Fruit fly (Drosophila melanogaster) whole organism, embryonic: ENCODE measurements around the gene CG6283.

ENCODE experiments used
- Aef1 ChIP-seq: fragments of 200-800 bp; sonication (Bioruptor generic); IDR thresholded peaks from 3 replicates; pipeline ENCODE4 v1.3.6; 2022; ENCODE audit warnings: missing biosample characterization, missing genetic modification characterization
- Atf6 ChIP-seq: fragments of 200-800 bp; sonication (Bioruptor generic); IDR thresholded peaks from 2 replicates; pipeline ENCODE4 v1.3.6; 2022; ENCODE audit warnings: missing biosample characterization, missing genetic modification characterization
- B-H1 ChIP-seq: fragments of 200-800 bp; sonication (Bioruptor generic); IDR thresholded peaks from 3 replicates; pipeline ENCODE4 v1.3.6; 2022; ENCODE audit warnings: missing biosample characterization, missing genetic modification characterization
- B-H2 ChIP-seq: fragments of 200-800 bp; sonication (Bioruptor generic); optimal IDR thresholded peaks from 2 replicates; lab custom pipeline; 2018; ENCODE audit warnings: missing biosample characterization, mild to moderate bottlenecking, missing genetic modification characterization
- CG12071 ChIP-seq: fragments of 200-800 bp; sonication (Bioruptor generic); optimal IDR thresholded peaks from 3 replicates; lab custom pipeline; 2018; ENCODE audit warnings: missing biosample characterization, mild to moderate bottlenecking, missing genetic modification characterization
- CG13296 ChIP-seq: fragments of 200-800 bp; sonication (Bioruptor generic); optimal IDR thresholded peaks from 3 replicates; lab custom pipeline; 2018; ENCODE audit warnings: missing biosample characterization, mild to moderate bottlenecking, missing genetic modification characterization
- CG14710 ChIP-seq: fragments of 200-800 bp; sonication (Bioruptor generic); optimal IDR thresholded peaks from 3 replicates; lab custom pipeline; 2019; ENCODE audit warnings: missing biosample characterization, mild to moderate bottlenecking, missing genetic modification characterization, moderate library complexity
- CG14860 ChIP-seq: fragments of 200-800 bp; sonication (Bioruptor generic); IDR thresholded peaks from 3 replicates; pipeline ENCODE4 v1.3.6; 2022; ENCODE audit warnings: missing biosample characterization, missing genetic modification characterization; ENCODE audit not compliant: partially characterized antibody
- CG17186 ChIP-seq: fragments of 200-800 bp; sonication (Bioruptor generic); optimal IDR thresholded peaks from 3 replicates; lab custom pipeline; 2017; ENCODE audit warnings: missing biosample characterization, missing genetic modification reagents, missing genetic modification characterization
- CG1792 ChIP-seq: fragments of 200-800 bp; sonication (Bioruptor generic); optimal IDR thresholded peaks from 2 replicates; lab custom pipeline; 2016; ENCODE audit warnings: missing biosample characterization, missing genetic modification characterization
- CG18599 ChIP-seq: fragments of 200-800 bp; sonication (Bioruptor generic); optimal IDR thresholded peaks from 3 replicates; lab custom pipeline; 2017; ENCODE audit warnings: missing biosample characterization, missing genetic modification characterization, mild to moderate bottlenecking, moderate library complexity, missing genetic modification reagents
- CG2129 ChIP-seq: fragments of 200-800 bp; sonication (Bioruptor generic); IDR thresholded peaks from 2 replicates; pipeline ENCODE4 v1.3.6; 2022; ENCODE audit warnings: missing biosample characterization, missing genetic modification characterization; ENCODE audit not compliant: partially characterized antibody
- CG2678 ChIP-seq: fragments of 200-800 bp; sonication (Bioruptor generic); optimal IDR thresholded peaks from 3 replicates; lab custom pipeline; 2019; ENCODE audit warnings: missing biosample characterization, mild to moderate bottlenecking, missing genetic modification characterization, moderate library complexity
- CG30020 ChIP-seq: fragments of 200-800 bp; optimal IDR thresholded peaks from 2 replicates; lab custom pipeline; 2019; ENCODE audit warnings: missing biosample characterization, mild to moderate bottlenecking, missing genetic modification characterization, moderate library complexity
- CG31388 ChIP-seq: fragments of 200-800 bp; sonication (Bioruptor generic); optimal IDR thresholded peaks from 2 replicates; lab custom pipeline; 2016; ENCODE audit warnings: missing biosample characterization, missing genetic modification characterization
- CG3281 ChIP-seq: fragments of 200-800 bp; sonication (Bioruptor generic); optimal IDR thresholded peaks from 3 replicates; lab custom pipeline; 2017; ENCODE audit warnings: missing biosample characterization, mild to moderate bottlenecking, missing genetic modification characterization
- CG7963 ChIP-seq: fragments of 200-800 bp; sonication (Bioruptor generic); IDR thresholded peaks from 3 replicates; pipeline ENCODE4 v1.3.6; 2022; ENCODE audit warnings: missing biosample characterization, missing genetic modification characterization; ENCODE audit not compliant: partially characterized antibody
- CG8290 ChIP-seq, 3 experiments: fragments of 200-800 bp; sonication (Bioruptor generic); optimal IDR thresholded peaks; 2 replicates each; lab custom pipeline; 2016 to 2019; ENCODE audit warnings: missing biosample characterization in 3 of 3, missing genetic modification characterization in 3 of 3, mild to moderate bottlenecking in 2 of 3, moderate library complexity in 1 of 3
- ERR ChIP-seq: fragments of 200-800 bp; sonication (Bioruptor generic); optimal IDR thresholded peaks from 2 replicates; lab custom pipeline; 2016; ENCODE audit warnings: missing biosample characterization, missing genetic modification characterization
- Eip74EF ChIP-seq, 2 experiments: fragments of 200-800 bp in 1 of 2; fragments of >200 bp in 1 of 2; sonication (Bioruptor generic) in 1 of 2; optimal IDR thresholded peaks; 2 replicates each; lab custom pipeline; 2017 to 2019; ENCODE audit warnings: missing biosample characterization in 2 of 2, missing genetic modification characterization in 2 of 2, mild to moderate bottlenecking in 1 of 2, moderate library complexity in 1 of 2
- Ets65A ChIP-seq: fragments of 200-800 bp; sonication (Bioruptor generic); peaks from one replicate; lab custom pipeline; 2016; ENCODE audit warnings: missing biosample characterization, missing genetic modification characterization
- Gug ChIP-seq: fragments of 200-800 bp; sonication (Bioruptor generic); IDR thresholded peaks from 4 replicates; pipeline ENCODE4 v1.3.6; 2022; ENCODE audit warnings: missing biosample characterization, missing genetic modification characterization
- Hmr ChIP-seq: fragments of 200-800 bp; sonication (Bioruptor generic); optimal IDR thresholded peaks from 3 replicates; lab custom pipeline; 2017; ENCODE audit warnings: mild to moderate bottlenecking, missing biosample characterization, missing genetic modification reagents, missing genetic modification characterization
- Med ChIP-seq: fragments of 200-800 bp; sonication (Bioruptor generic); peaks from one replicate; lab custom pipeline; 2016; ENCODE audit warnings: missing biosample characterization, missing genetic modification characterization, mild to moderate bottlenecking, inconsistent platforms, moderate library complexity
- chinmo ChIP-seq: fragments of 200-800 bp; sonication (Bioruptor generic); IDR thresholded peaks from 4 replicates; pipeline ENCODE4 v1.3.6; 2022; ENCODE audit warnings: missing biosample characterization, missing genetic modification characterization; ENCODE audit not compliant: partially characterized antibody
- dmrt11E ChIP-seq: fragments of 200-800 bp; sonication (Bioruptor generic); optimal IDR thresholded peaks from 3 replicates; lab custom pipeline; 2018; ENCODE audit warnings: missing biosample characterization, mild to moderate bottlenecking, missing genetic modification characterization, moderate library complexity
- exex ChIP-seq: fragments of 200-800 bp; sonication (Bioruptor generic); optimal IDR thresholded peaks from 4 replicates; lab custom pipeline; 2018; ENCODE audit warnings: missing biosample characterization, mild to moderate bottlenecking, missing genetic modification characterization, moderate library complexity
- gem ChIP-seq: fragments of 200-800 bp; sonication (Bioruptor generic); optimal IDR thresholded peaks from 2 replicates; lab custom pipeline; 2019; ENCODE audit warnings: missing biosample characterization, mild to moderate bottlenecking, missing genetic modification characterization, moderate library complexity
- grn ChIP-seq: fragments of 200-800 bp; sonication (Bioruptor generic); optimal IDR thresholded peaks from 3 replicates; lab custom pipeline; 2017; ENCODE audit warnings: missing biosample characterization, missing genetic modification characterization
- gro ChIP-seq: fragments of 200-800 bp; sonication (Bioruptor generic); optimal IDR thresholded peaks from 2 replicates; lab custom pipeline; 2016; ENCODE audit warnings: missing biosample characterization, missing genetic modification characterization
- rib ChIP-seq: fragments of 200-800 bp; sonication (Bioruptor generic); IDR thresholded peaks from 2 replicates; pipeline ENCODE4 v1.3.6; 2022; ENCODE audit warnings: missing biosample characterization, missing genetic modification characterization
- sc ChIP-seq, 3 experiments: fragments of >200 bp in 2 of 3; fragments of 200-800 bp in 1 of 3; sonication (Bioruptor generic) in 1 of 3; optimal IDR thresholded peaks; 2 replicates in 2 of 3; 3 replicates in 1 of 3; lab custom pipeline; 2017; ENCODE audit warnings: mild to moderate bottlenecking in 1 of 3, missing biosample characterization in 1 of 3, missing genetic modification characterization in 1 of 3, missing genetic modification reagents in 1 of 3
- sd ChIP-seq: fragments of 200-800 bp; sonication (Bioruptor generic); optimal IDR thresholded peaks from 3 replicates; lab custom pipeline; 2018; ENCODE audit warnings: missing biosample characterization, mild to moderate bottlenecking, missing genetic modification characterization, moderate library complexity
- sob ChIP-seq: fragments of 200-800 bp; sonication (Bioruptor generic); IDR thresholded peaks from 2 replicates; pipeline ENCODE4 v1.3.6; 2022; ENCODE audit warnings: missing biosample characterization, missing genetic modification characterization
- unpg ChIP-seq: fragments of 200-800 bp; sonication (Bioruptor generic); optimal IDR thresholded peaks from 3 replicates; lab custom pipeline; 2018; ENCODE audit warnings: missing biosample characterization, mild to moderate bottlenecking, missing genetic modification characterization, moderate library complexity
- yki ChIP-seq: fragments of >200 bp; optimal IDR thresholded peaks from 3 replicates; lab custom pipeline; 2018
- z ChIP-seq: fragments of 200-800 bp; sonication (Bioruptor generic); IDR thresholded peaks from 3 replicates; pipeline ENCODE4 v1.3.6; 2022; ENCODE audit warnings: missing biosample characterization, missing genetic modification characterization

Gene CG6283

dm6 chr3R:26987455-26987854, 33.7 kb downstream of the CG6283 start (continued):
- TF ChIP-seq CG7963 (GFP tag; lab: Robert Waterston, UW) (no peak), z (no peak), unpg (no peak), CG18599 (no peak), Gug (GFP tag; lab: Robert Waterston, UW) (no peak), CG12071 (peak; percentile 21), CG2129 (GFP tag; lab: Robert Waterston, UW) (no peak), CG8290 (GFP tag; optimal IDR thresholded peaks at IDR 0.05; lab: Kevin White, UChicago) (no peak), CG8290 (tag; optimal IDR thresholded peaks at IDR 0.05; lab: Kevin White, UChicago) (peak in 1 of 2 experiments; percentile 8), grn (peak; percentile 13), Med (GFP tag; lab: Kevin White, UChicago) (peak; percentile 51), dmrt11E (no peak), Aef1 (GFP tag; lab: Robert Waterston, UW) (no peak), Hmr (GFP tag; lab: Kevin White, UChicago) (peak; percentile 4), exex (tag; lab: Kevin White, UChicago) (peak; percentile 88), B-H1 (GFP tag; lab: Robert Waterston, UW) (no peak), CG13296 (peak; percentile 50), CG3281 (GFP tag; lab: Kevin White, UChicago) (peak; percentile 7), CG30020 (tag; lab: Kevin White, UChicago) (no peak), CG1792 (GFP tag; lab: Kevin White, UChicago) (no peak), CG14710 (tag; lab: Kevin White, UChicago) (no peak), gem (tag; lab: Kevin White, UChicago) (peak; percentile 1), yki (lab: Kevin White, UChicago) (no peak), sob (GFP tag; lab: Robert Waterston, UW) (peak; percentile 45; the same call in 1 of the 2 replicates), sc (optimal IDR thresholded peaks at IDR 0.05; lab: Kevin White, UChicago) (no peak), sc (GFP tag; optimal IDR thresholded peaks at IDR 0.05; lab: Kevin White, UChicago) (no peak), ERR (no peak), CG17186 (GFP tag; lab: Kevin White, UChicago) (no peak), B-H2 (GFP tag; lab: Kevin White, UChicago) (peak; percentile 3), Ets65A (GFP tag; lab: Kevin White, UChicago) (peak; percentile 3), CG14860 (GFP tag; lab: Robert Waterston, UW) (no peak)
- TF ChIP-seq, all 482 proteins: peak for 18

- peak; percentile 52 for TF ChIP-seq grn
- peak; percentile 77 for TF ChIP-seq exex (tag; lab: Kevin White, UChicago)
- TF ChIP-seq CG31388 (GFP tag; lab: Kevin White, UChicago): no peak
Observed at dm6 chr3R:26984437-26984836, 36.7 kb downstream of the CG6283 start.

- peak; percentile 23 for TF ChIP-seq sd (tag; lab: Kevin White, UChicago)
- peak; percentile 18; the same call in 1 of the 2 replicates for TF ChIP-seq Atf6 (GFP tag; lab: Robert Waterston, UW)
- no peak for TF ChIP-seq z
- TF ChIP-seq Eip74EF (GFP tag; optimal IDR thresholded peaks at IDR 0.05; lab: Kevin White, UChicago): peak in 1 of 2 experiments; percentile 13
- TF ChIP-seq CG2678 (tag; lab: Kevin White, UChicago): peak; percentile 17
- 0 out of 4 replicates have a peak, but pooled peaks have one; percentile 50 for TF ChIP-seq chinmo (GFP tag; lab: Robert Waterston, UW)
- TF ChIP-seq gro (GFP tag; lab: Kevin White, UChicago): peak; percentile 62
- no peak for TF ChIP-seq rib (GFP tag; lab: Robert Waterston, UW)
- TF ChIP-seq Med (GFP tag; lab: Kevin White, UChicago): peak; percentile 52
Observed at dm6 chr3R:26982106-26982505, 39.1 kb downstream of the CG6283 start.
